Fruit fly (Drosophila melanogaster) whole organism, prepupa: ENCODE measurements around the gene CG31515.
A peak's percentile ranks its signal among the peaks of the same experiment; 100 is the strongest.

Experiments used
- Blimp-1 ChIP-seq: fragments of 200-800 bp; sonication (Bioruptor generic); optimal IDR thresholded peaks from 3 replicates; lab custom pipeline; 2017; ENCODE audit warnings: missing biosample characterization, missing genetic modification characterization, mild to moderate bottlenecking, moderate library complexity, missing genetic modification reagents
- CG10631 ChIP-seq: fragments of 200-800 bp; sonication (Bioruptor generic); optimal IDR thresholded peaks from 2 replicates; lab custom pipeline; 2016; ENCODE audit warnings: missing biosample characterization, missing genetic modification characterization
- CG10669 ChIP-seq: fragments of 200-800 bp; sonication (Bioruptor generic); optimal IDR thresholded peaks from 3 replicates; lab custom pipeline; 2018; ENCODE audit warnings: missing biosample characterization, mild to moderate bottlenecking, missing genetic modification characterization, moderate library complexity
- CG11294 ChIP-seq: fragments of 200-800 bp; sonication (Bioruptor generic); IDR thresholded peaks from 2 replicates; pipeline ENCODE4 v1.3.6; 2022; ENCODE audit warnings: missing biosample characterization, missing genetic modification characterization
- CG15336 ChIP-seq: fragments of 200-800 bp; sonication (Bioruptor generic); IDR thresholded peaks from 2 replicates; pipeline ENCODE4 v1.3.6; 2022; ENCODE audit warnings: missing biosample characterization, missing genetic modification characterization
- CG1621 ChIP-seq: fragments of 200-800 bp; sonication (Bioruptor generic); optimal IDR thresholded peaks from 3 replicates; lab custom pipeline; 2018; ENCODE audit warnings: missing biosample characterization, mild to moderate bottlenecking, missing genetic modification characterization
- CG16779 ChIP-seq: fragments of 200-800 bp; sonication (Bioruptor generic); optimal IDR thresholded peaks from 3 replicates; lab custom pipeline; 2017; ENCODE audit warnings: missing biosample characterization, mild to moderate bottlenecking, missing genetic modification characterization
- CG3032 ChIP-seq: fragments of 200-800 bp; optimal IDR thresholded peaks from 2 replicates; lab custom pipeline; 2019; ENCODE audit warnings: missing biosample characterization, mild to moderate bottlenecking, missing genetic modification characterization, moderate library complexity
- CG31627 ChIP-seq: fragments of 200-800 bp; sonication (Bioruptor generic); optimal IDR thresholded peaks from 3 replicates; lab custom pipeline; 2016; ENCODE audit warnings: missing biosample characterization, missing genetic modification characterization
- CG32006 ChIP-seq: fragments of 200-800 bp; sonication (Bioruptor generic); optimal IDR thresholded peaks from 3 replicates; lab custom pipeline; 2017; ENCODE audit warnings: missing biosample characterization, mild to moderate bottlenecking, missing genetic modification characterization
- CG3919 ChIP-seq: fragments of 200-800 bp; sonication (Bioruptor generic); optimal IDR thresholded peaks from 3 replicates; lab custom pipeline; 2016; ENCODE audit warnings: missing biosample characterization, missing genetic modification characterization
- CG4318 ChIP-seq: fragments of 200-800 bp; sonication (Bioruptor generic); optimal IDR thresholded peaks from 3 replicates; lab custom pipeline; 2017; ENCODE audit warnings: missing biosample characterization, mild to moderate bottlenecking, missing genetic modification characterization
- CG6163 ChIP-seq: fragments of 200-800 bp; sonication (Bioruptor generic); IDR thresholded peaks from 3 replicates; pipeline ENCODE4 v1.3.6; 2022; ENCODE audit warnings: missing biosample characterization, missing genetic modification characterization
- CG6276 ChIP-seq: fragments of 200-800 bp; sonication (Bioruptor generic); optimal IDR thresholded peaks from 2 replicates; lab custom pipeline; 2017; ENCODE audit warnings: missing biosample characterization, mild to moderate bottlenecking, missing genetic modification characterization
- CG6808 ChIP-seq: fragments of 200-800 bp; sonication (Bioruptor generic); optimal IDR thresholded peaks from 3 replicates; lab custom pipeline; 2017; ENCODE audit warnings: missing biosample characterization, missing genetic modification characterization, mild to moderate bottlenecking, moderate library complexity, missing genetic modification reagents
- CG6854 ChIP-seq: fragments of 200-800 bp; sonication (Bioruptor generic); optimal IDR thresholded peaks from 2 replicates; lab custom pipeline; 2017; ENCODE audit warnings: missing biosample characterization, mild to moderate bottlenecking, missing genetic modification characterization
- CG7368 ChIP-seq: fragments of 200-800 bp; sonication (Bioruptor generic); optimal IDR thresholded peaks from 3 replicates; lab custom pipeline; 2016; ENCODE audit warnings: missing biosample characterization, missing genetic modification characterization
- CG8119 ChIP-seq: fragments of 200-800 bp; sonication (Bioruptor generic); IDR thresholded peaks from 3 replicates; pipeline ENCODE4 v1.3.6; 2022; ENCODE audit warnings: missing biosample characterization, missing genetic modification characterization
- Eip75B ChIP-seq: fragments of 200-800 bp; sonication (Bioruptor generic); optimal IDR thresholded peaks from 3 replicates; lab custom pipeline; 2016; ENCODE audit warnings: missing biosample characterization, missing genetic modification characterization
- Eip78C ChIP-seq: fragments of 200-800 bp; sonication (Bioruptor generic); peaks from one replicate; lab custom pipeline; 2016; ENCODE audit warnings: missing biosample characterization, missing genetic modification characterization
- Eip93F ChIP-seq: fragments of 200-800 bp; sonication (Bioruptor generic); optimal IDR thresholded peaks from 2 replicates; lab custom pipeline; 2016; ENCODE audit warnings: missing biosample characterization, mild to moderate bottlenecking, missing genetic modification characterization
- Ets96B ChIP-seq: fragments of 200-800 bp; optimal IDR thresholded peaks from 2 replicates; lab custom pipeline; 2019; ENCODE audit warnings: missing biosample characterization, mild to moderate bottlenecking, missing genetic modification characterization, moderate library complexity
- Gug ChIP-seq: fragments of 200-800 bp; sonication (Bioruptor generic); IDR thresholded peaks from 2 replicates; pipeline ENCODE4 v1.3.6; 2022; ENCODE audit warnings: missing biosample characterization, missing genetic modification characterization
- Hr38 ChIP-seq: sonication (Bioruptor generic); optimal IDR thresholded peaks from 2 replicates; lab custom pipeline; 2016; ENCODE audit warnings: missing biosample characterization, missing genetic modification characterization
- Hr4 ChIP-seq: fragments of 200-800 bp; sonication (Bioruptor generic); optimal IDR thresholded peaks from 3 replicates; lab custom pipeline; 2016; ENCODE audit warnings: missing biosample characterization, missing genetic modification characterization
- Lpt ChIP-seq: fragments of 200-800 bp; sonication (Bioruptor generic); optimal IDR thresholded peaks from 3 replicates; lab custom pipeline; 2016; ENCODE audit warnings: missing biosample characterization, missing genetic modification characterization
- Met ChIP-seq: fragments of 200-800 bp; sonication (Bioruptor generic); optimal IDR thresholded peaks from 3 replicates; lab custom pipeline; 2016; ENCODE audit warnings: missing biosample characterization, missing genetic modification characterization
- OdsH ChIP-seq: fragments of 200-800 bp; sonication (Bioruptor generic); optimal IDR thresholded peaks from 3 replicates; lab custom pipeline; 2016; ENCODE audit warnings: missing biosample characterization, missing genetic modification characterization
- Smox ChIP-seq: fragments of 200-800 bp; sonication (Bioruptor generic); optimal IDR thresholded peaks from 3 replicates; lab custom pipeline; 2016; ENCODE audit warnings: missing biosample characterization, missing genetic modification characterization
- Sox102F ChIP-seq: fragments of 200-800 bp; sonication (Bioruptor generic); optimal IDR thresholded peaks from 2 replicates; lab custom pipeline; 2016; ENCODE audit warnings: missing biosample characterization, mild to moderate bottlenecking, missing genetic modification characterization
- Sox14 ChIP-seq: fragments of 200-800 bp; sonication (Bioruptor generic); optimal IDR thresholded peaks from 3 replicates; lab custom pipeline; 2016; ENCODE audit warnings: missing biosample characterization, missing genetic modification characterization
- Sox15 ChIP-seq: fragments of 200-800 bp; sonication (Bioruptor generic); optimal IDR thresholded peaks from 3 replicates; lab custom pipeline; 2016; ENCODE audit warnings: missing biosample characterization, missing genetic modification characterization
- achi ChIP-seq: fragments of 200-800 bp; sonication (Bioruptor generic); optimal IDR thresholded peaks from 3 replicates; lab custom pipeline; 2016; ENCODE audit warnings: missing biosample characterization, missing genetic modification characterization
- cyc ChIP-seq: fragments of 200-800 bp; sonication (Bioruptor generic); optimal IDR thresholded peaks from 3 replicates; lab custom pipeline; 2016; ENCODE audit warnings: missing biosample characterization, missing genetic modification characterization
- dac ChIP-seq: fragments of 200-800 bp; sonication (Bioruptor generic); optimal IDR thresholded peaks from 2 replicates; lab custom pipeline; 2017; ENCODE audit warnings: missing biosample characterization, mild to moderate bottlenecking, missing genetic modification characterization
- eg ChIP-seq: fragments of 200-800 bp; sonication (Bioruptor generic); IDR thresholded peaks from 3 replicates; pipeline ENCODE4 v1.3.6; 2022; ENCODE audit warnings: missing biosample characterization, missing genetic modification characterization
- esn ChIP-seq: fragments of 200-800 bp; sonication (Bioruptor generic); optimal IDR thresholded peaks from 2 replicates; lab custom pipeline; 2016; ENCODE audit warnings: missing biosample characterization, mild to moderate bottlenecking, missing genetic modification characterization, moderate library complexity
- fd59A ChIP-seq: fragments of 200-800 bp; sonication (Bioruptor generic); optimal IDR thresholded peaks from 2 replicates; lab custom pipeline; 2017; ENCODE audit warnings: missing biosample characterization, mild to moderate bottlenecking, missing genetic modification characterization, missing genetic modification reagents
- fd85E ChIP-seq: fragments of 200-800 bp; sonication (Bioruptor generic); optimal IDR thresholded peaks from 3 replicates; lab custom pipeline; 2016; ENCODE audit warnings: missing biosample characterization, missing genetic modification characterization
- net ChIP-seq: fragments of 200-800 bp; sonication (Bioruptor generic); optimal IDR thresholded peaks from 3 replicates; lab custom pipeline; 2016; ENCODE audit warnings: missing biosample characterization, missing genetic modification characterization
- salr ChIP-seq, 2 experiments: fragments of 200-800 bp; sonication (Bioruptor generic); optimal IDR thresholded peaks; 3 replicates each; lab custom pipeline; 2016 to 2018; ENCODE audit warnings: missing biosample characterization in 2 of 2, missing genetic modification characterization in 2 of 2, mild to moderate bottlenecking in 1 of 2
- spab ChIP-seq: fragments of 200-800 bp; sonication (Bioruptor generic); optimal IDR thresholded peaks from 2 replicates; lab custom pipeline; 2017; ENCODE audit warnings: missing biosample characterization, mild to moderate bottlenecking, missing genetic modification characterization, missing genetic modification reagents
- ss ChIP-seq, 2 experiments: fragments of 200-800 bp; sonication (Bioruptor generic); optimal IDR thresholded peaks; 2 replicates in 1 of 2; 3 replicates in 1 of 2; lab custom pipeline; 2017 to 2018; ENCODE audit warnings: mild to moderate bottlenecking in 2 of 2, missing biosample characterization in 2 of 2, missing genetic modification characterization in 2 of 2, moderate library complexity in 1 of 2
- svp ChIP-seq: fragments of 200-800 bp; sonication (Bioruptor generic); peaks from one replicate; lab custom pipeline; 2016; ENCODE audit warnings: missing biosample characterization, missing genetic modification characterization
- vri ChIP-seq: fragments of 200-800 bp; sonication (Bioruptor generic); optimal IDR thresholded peaks from 3 replicates; lab custom pipeline; 2016; ENCODE audit warnings: missing biosample characterization, mild to moderate bottlenecking, missing genetic modification characterization

CG31515 gene

DNA sequence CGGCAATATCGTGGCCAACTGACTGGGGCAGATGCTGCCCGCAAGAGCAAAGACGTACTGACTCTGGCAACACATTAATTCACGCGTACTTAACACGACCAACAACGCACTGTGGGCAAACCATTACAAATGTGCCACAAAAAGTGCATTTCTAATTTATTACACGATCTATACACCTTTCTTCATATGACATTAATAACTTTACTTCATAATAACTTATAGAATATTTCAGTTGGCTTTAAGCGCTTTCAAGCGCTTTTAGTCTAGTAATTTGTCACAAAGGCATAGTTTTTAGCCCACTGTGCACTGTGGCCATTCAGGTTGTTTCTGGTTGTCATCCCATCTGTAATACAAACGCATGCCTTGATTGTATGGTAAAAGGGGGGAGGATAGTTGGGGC is 20.5 kb downstream of the CG31515 start (continued):
- peak in 1 of 2 experiments; percentile 28 for TF ChIP-seq salr (GFP tag; optimal IDR thresholded peaks at IDR 0.05; lab: Kevin White, UChicago)
- peak; percentile 19 for TF ChIP-seq svp (GFP tag; lab: Kevin White, UChicago)
- TF ChIP-seq Smox (GFP tag; lab: Kevin White, UChicago), result no peak
- no peak for TF ChIP-seq net (GFP tag; lab: Kevin White, UChicago)
- TF ChIP-seq vri, result no peak
- peak; percentile 59 for TF ChIP-seq CG6276 (GFP tag; lab: Kevin White, UChicago)
- no peak for TF ChIP-seq Sox15
- TF ChIP-seq, all 60 proteins: peak for 18

DNA sequence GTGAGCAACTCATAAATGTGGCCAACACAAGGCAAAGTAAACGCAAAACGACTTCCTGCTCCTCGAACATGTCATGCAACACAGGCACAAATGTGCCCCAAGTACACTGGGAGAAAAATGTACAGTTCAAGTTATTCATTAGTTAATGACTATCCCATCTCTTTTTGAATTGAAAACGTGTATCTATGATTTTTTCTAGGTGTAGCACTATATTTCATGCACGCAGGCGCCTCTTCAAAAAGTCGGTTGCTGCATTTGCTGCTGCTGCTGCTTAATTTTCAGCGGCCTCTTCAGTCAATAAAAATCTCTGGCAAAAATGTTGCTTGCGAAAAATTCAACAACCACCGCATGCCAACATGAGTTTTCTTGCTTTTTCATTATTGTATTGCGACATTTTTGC is 21.2 kb downstream of the CG31515 start:
- no peak for TF ChIP-seq Gug (GFP tag; lab: Robert Waterston, UW)
- peak; percentile 1 for TF ChIP-seq Ets96B
- TF ChIP-seq CG6276 (GFP tag; lab: Kevin White, UChicago), result peak; percentile 12
- TF ChIP-seq Sox102F, result no peak
- TF ChIP-seq CG6163, result peak; percentile 64
- peak; percentile 34; the same call in 1 of the 3 replicates for TF ChIP-seq CG8119 (GFP tag; lab: Robert Waterston, UW)
- peak; percentile 58; the same call in 1 of the 3 replicates for TF ChIP-seq eg (GFP tag; lab: Robert Waterston, UW)
- peak; percentile 54 for TF ChIP-seq CG15336
- no peak for TF ChIP-seq OdsH (GFP tag; lab: Kevin White, UChicago)
- TF ChIP-seq Eip75B (GFP tag; lab: Kevin White, UChicago), result no peak
- TF ChIP-seq CG6854 (GFP tag; lab: Kevin White, UChicago), result no peak
- peak; percentile 52 for TF ChIP-seq Hr4 (GFP tag; lab: Kevin White, UChicago)
- peak; percentile 52 for TF ChIP-seq CG32006 (GFP tag; lab: Kevin White, UChicago)
- TF ChIP-seq ss (GFP tag; optimal IDR thresholded peaks at IDR 0.05; lab: Kevin White, UChicago), result peak in 1 of 2 experiments; percentile 12
- TF ChIP-seq fd85E, result no peak
- peak; percentile 1 for TF ChIP-seq achi (GFP tag; lab: Kevin White, UChicago)
- TF ChIP-seq salr (GFP tag; optimal IDR thresholded peaks at IDR 0.05; lab: Kevin White, UChicago), result no peak
- TF ChIP-seq vri, result no peak
- no peak for TF ChIP-seq fd59A
- no peak for TF ChIP-seq CG6808
- no peak for TF ChIP-seq CG3919 (GFP tag; lab: Kevin White, UChicago)
- peak; percentile 39 for TF ChIP-seq Eip78C (GFP tag; lab: Kevin White, UChicago)
- TF ChIP-seq Lpt (GFP tag; lab: Kevin White, UChicago), result no peak
- no peak for TF ChIP-seq CG10669 (GFP tag; lab: Kevin White, UChicago)
- TF ChIP-seq Smox (GFP tag; lab: Kevin White, UChicago), result no peak
- TF ChIP-seq CG7368 (GFP tag; lab: Kevin White, UChicago), result no peak
- no peak for TF ChIP-seq CG1621 (tag; lab: Kevin White, UChicago)
- TF ChIP-seq CG16779 (tag; lab: Kevin White, UChicago), result no peak
- TF ChIP-seq Sox14, result no peak
- TF ChIP-seq, all 60 proteins: peak for 11

DNA sequence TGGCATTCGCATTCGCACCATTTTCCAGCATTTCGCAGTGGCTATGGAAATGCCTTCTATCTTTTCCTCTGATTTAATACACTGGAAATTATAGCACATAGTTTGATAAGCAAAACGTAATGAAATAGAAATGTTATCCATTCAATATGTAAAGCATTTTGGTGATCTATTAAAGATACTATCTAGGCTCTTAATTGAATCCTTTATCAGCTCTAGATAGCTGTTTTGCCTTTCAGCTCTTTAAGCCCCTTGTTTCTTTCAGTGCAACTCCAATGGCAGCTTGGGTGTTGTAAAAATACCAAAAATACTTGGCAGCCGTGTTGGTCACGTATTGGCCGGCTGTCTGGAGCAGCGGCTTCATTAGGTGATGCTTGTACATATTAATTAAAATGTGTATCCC is 23.7 kb downstream of the CG31515 start:
- TF ChIP-seq CG4318 (GFP tag; lab: Kevin White, UChicago) (peak; percentile 44), achi (GFP tag; lab: Kevin White, UChicago) (peak; percentile 24), CG7368 (GFP tag; lab: Kevin White, UChicago) (no peak), Ets96B (no peak), CG3032 (tag; lab: Kevin White, UChicago) (no peak), eg (GFP tag; lab: Robert Waterston, UW) (peak; percentile 58), salr (GFP tag; optimal IDR thresholded peaks at IDR 0.05; lab: Kevin White, UChicago) (peak in 1 of 2 experiments; percentile 19), Eip93F (GFP tag; lab: Kevin White, UChicago) (no peak), CG31627 (GFP tag; lab: Kevin White, UChicago) (no peak), Sox14 (peak; percentile 3), CG3919 (GFP tag; lab: Kevin White, UChicago) (peak; percentile 12), esn (GFP tag; lab: Kevin White, UChicago) (no peak), net (GFP tag; lab: Kevin White, UChicago) (peak; percentile 24), CG32006 (GFP tag; lab: Kevin White, UChicago) (peak; percentile 68), CG8119 (GFP tag; lab: Robert Waterston, UW) (peak; percentile 65), Met (no peak), CG6163 (no peak), Hr38 (GFP tag; lab: Kevin White, UChicago) (no peak), Blimp-1 (GFP tag; lab: Kevin White, UChicago) (no peak), Sox15 (no peak), CG6854 (GFP tag; lab: Kevin White, UChicago) (no peak), fd85E (no peak), cyc (GFP tag; lab: Kevin White, UChicago) (no peak), CG15336 (peak; percentile 71), CG6276 (GFP tag; lab: Kevin White, UChicago) (peak; percentile 41), CG10631 (peak; percentile 14), CG11294 (0 out of 2 replicates have a peak, but pooled peaks have one; percentile 24), dac (GFP tag; lab: Kevin White, UChicago) (peak; percentile 53), OdsH (GFP tag; lab: Kevin White, UChicago) (peak; percentile 29), Gug (GFP tag; lab: Robert Waterston, UW) (peak; percentile 30; the same call in 1 of the 2 replicates), spab (no peak), Hr4 (GFP tag; lab: Kevin White, UChicago) (peak; percentile 75), Eip78C (GFP tag; lab: Kevin White, UChicago) (peak; percentile 56)
